Worm (Caenorhabditis elegans) whole organism, midembryonic: ENCODE data around the gene gsy-1.

Experiments used
- T22C8.4 ChIP-seq: fragments of 200-800 bp; sonication (Bioruptor generic); IDR thresholded peaks from 2 replicates; pipeline ENCODE4 v1.3.6; 2022; ENCODE audit warnings: missing genetic modification characterization, missing compliant biosample characterization
- flt-1 ChIP-seq: fragments of 200-800 bp; sonication (Bioruptor generic); IDR thresholded peaks from 2 replicates; pipeline ENCODE4 v1.3.6; 2022; ENCODE audit warnings: missing genetic modification characterization, missing compliant biosample characterization
- klf-2 ChIP-seq: fragments of 200-800 bp; sonication (Bioruptor generic); conservative IDR thresholded peaks from 2 replicates; pipeline ENCODE4 v1.3.6; 2022; ENCODE audit warnings: missing genetic modification reagents, missing genetic modification characterization, missing compliant biosample characterization
- tab-1 ChIP-seq: fragments of 200-800 bp; sonication (Bioruptor generic); IDR thresholded peaks from 2 replicates; pipeline ENCODE4 v1.3.6; 2022; ENCODE audit warnings: missing genetic modification characterization, missing compliant biosample characterization
- ztf-29 ChIP-seq: fragments of 200-800 bp; sonication (Bioruptor generic); IDR thresholded peaks from 2 replicates; pipeline ENCODE4 v1.3.6; 2022; ENCODE audit warnings: missing genetic modification reagents, missing genetic modification characterization, missing compliant biosample characterization

DNA sequence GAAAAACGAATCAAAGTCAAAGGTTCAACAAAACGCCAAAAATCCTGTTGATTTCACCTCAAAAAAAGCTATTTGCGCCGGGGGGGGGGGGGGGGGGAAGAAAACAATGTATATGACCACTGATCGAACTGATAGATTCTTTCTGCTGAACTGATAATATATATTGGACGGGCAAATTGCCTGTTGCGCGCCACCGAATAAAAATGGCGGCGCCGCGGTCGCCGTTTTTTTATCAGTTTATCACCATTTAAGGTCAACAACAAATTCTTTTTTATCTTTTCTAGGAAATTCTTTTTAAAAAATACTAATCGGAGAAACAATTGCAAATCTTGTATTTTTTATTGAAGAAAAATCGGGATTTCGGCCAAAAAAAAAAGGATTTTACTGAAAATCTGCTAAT lies 1.8 kb upstream of the gsy-1 start:
- TF ChIP-seq flt-1 (GFP tag; lab: Robert Waterston, UW) (no peak), T22C8.4 (GFP tag; lab: Robert Waterston, UW) (no peak), tab-1 (GFP tag; lab: Robert Waterston, UW) (no peak), ztf-29 (GFP tag; lab: Robert Waterston, UW) (no peak), klf-2 (no peak)
